Fruit fly (Drosophila melanogaster) whole organism, embryonic: ENCODE data around the gene CG1309.

ENCODE experiments used
- BtbVII ChIP-seq: fragments of 200-800 bp; sonication (Bioruptor generic); optimal IDR thresholded peaks from 3 replicates; lab custom pipeline; 2017; ENCODE audit warnings: missing biosample characterization, mild to moderate bottlenecking, missing genetic modification characterization
- CG1024 ChIP-seq: fragments of 200-800 bp; sonication (Bioruptor generic); IDR thresholded peaks from 2 replicates; pipeline ENCODE4 v1.3.6; 2022; ENCODE audit warnings: missing biosample characterization, missing genetic modification characterization
- CG10366 ChIP-seq: fragments of 200-800 bp; sonication (Bioruptor generic); IDR thresholded peaks from 2 replicates; pipeline ENCODE4 v1.3.6; 2022; ENCODE audit warnings: missing biosample characterization, missing genetic modification characterization
- CG10979 ChIP-seq: fragments of 200-800 bp; sonication (Bioruptor generic); optimal IDR thresholded peaks from 2 replicates; lab custom pipeline; 2018; ENCODE audit warnings: missing biosample characterization, mild to moderate bottlenecking, missing genetic modification characterization, moderate library complexity
- CG11723 ChIP-seq: fragments of 200-800 bp; sonication (Bioruptor generic); optimal IDR thresholded peaks from 2 replicates; lab custom pipeline; 2017; ENCODE audit warnings: missing biosample characterization, mild to moderate bottlenecking, missing genetic modification characterization
- CG12219 ChIP-seq: fragments of 200-800 bp; sonication (Bioruptor generic); optimal IDR thresholded peaks from 3 replicates; lab custom pipeline; 2018; ENCODE audit warnings: missing biosample characterization, mild to moderate bottlenecking, missing genetic modification characterization
- CG1233 ChIP-seq: fragments of 200-800 bp; sonication (Bioruptor generic); optimal IDR thresholded peaks from 4 replicates; lab custom pipeline; 2018; ENCODE audit warnings: missing biosample characterization, mild to moderate bottlenecking, missing genetic modification characterization
- CG16779 ChIP-seq: fragments of 200-800 bp; sonication (Bioruptor generic); IDR thresholded peaks from 2 replicates; pipeline ENCODE4 v1.3.6; 2022; ENCODE audit warnings: missing biosample characterization, missing genetic modification characterization
- CG16863 ChIP-seq: fragments of 200-800 bp; sonication (Bioruptor generic); optimal IDR thresholded peaks from 3 replicates; lab custom pipeline; 2016; ENCODE audit warnings: missing biosample characterization, missing genetic modification characterization
- CG17612 ChIP-seq: fragments of 200-800 bp; sonication (Bioruptor generic); IDR thresholded peaks from 2 replicates; pipeline ENCODE4 v1.3.6; 2022; ENCODE audit warnings: missing biosample characterization, missing genetic modification characterization
- CG2120 ChIP-seq: fragments of 200-800 bp; sonication (Bioruptor generic); optimal IDR thresholded peaks from 3 replicates; lab custom pipeline; 2016; ENCODE audit warnings: missing biosample characterization, missing genetic modification characterization
- CG32532 ChIP-seq: fragments of 200-800 bp; sonication (Bioruptor generic); IDR thresholded peaks from 2 replicates; pipeline ENCODE4 v1.3.6; 2022; ENCODE audit warnings: missing biosample characterization, missing genetic modification characterization
- CG5245 ChIP-seq: fragments of 200-800 bp; sonication (Bioruptor generic); optimal IDR thresholded peaks from 3 replicates; lab custom pipeline; 2016; ENCODE audit warnings: missing biosample characterization, missing genetic modification characterization
- CG7963 ChIP-seq: fragments of 200-800 bp; sonication (Bioruptor generic); IDR thresholded peaks from 3 replicates; pipeline ENCODE4 v1.3.6; 2022; ENCODE audit warnings: missing biosample characterization, missing genetic modification characterization; ENCODE audit not compliant: partially characterized antibody
- CG8359 ChIP-seq: fragments of 200-800 bp; sonication (Bioruptor generic); optimal IDR thresholded peaks from 2 replicates; lab custom pipeline; 2017; ENCODE audit warnings: missing biosample characterization, mild to moderate bottlenecking, missing genetic modification characterization, borderline replicate concordance
- CG9609 ChIP-seq: fragments of 200-800 bp; sonication (Bioruptor generic); optimal IDR thresholded peaks from 3 replicates; lab custom pipeline; 2016; ENCODE audit warnings: missing biosample characterization, missing genetic modification characterization
- CG9797 ChIP-seq: fragments of 200-800 bp; sonication (Bioruptor generic); optimal IDR thresholded peaks from 3 replicates; lab custom pipeline; 2018; ENCODE audit warnings: missing biosample characterization, mild to moderate bottlenecking, missing genetic modification characterization
- CG9932 ChIP-seq: fragments of 200-800 bp; sonication (Bioruptor generic); IDR thresholded peaks from 2 replicates; pipeline ENCODE4 v1.3.6; 2022; ENCODE audit warnings: missing biosample characterization, missing genetic modification characterization
- D19B ChIP-seq: fragments of 200-800 bp; sonication (Bioruptor generic); optimal IDR thresholded peaks from 2 replicates; lab custom pipeline; 2017; ENCODE audit warnings: missing biosample characterization, mild to moderate bottlenecking, missing genetic modification characterization
- Dip2 ChIP-seq: fragments of 200-800 bp; sonication (Bioruptor generic); IDR thresholded peaks from 2 replicates; pipeline ENCODE4 v1.3.6; 2022; ENCODE audit warnings: missing biosample characterization, missing genetic modification characterization
- Dref ChIP-seq: fragments of 200-800 bp; sonication (Bioruptor generic); IDR thresholded peaks from 2 replicates; pipeline ENCODE4 v1.3.6; 2022; ENCODE audit warnings: missing biosample characterization, missing genetic modification characterization
- H2.0 ChIP-seq: fragments of 200-800 bp; sonication (Bioruptor generic); IDR thresholded peaks from 2 replicates; pipeline ENCODE4 v1.3.6; 2022; ENCODE audit warnings: missing biosample characterization, missing genetic modification characterization
- HHEX ChIP-seq: fragments of 200-800 bp; sonication (Bioruptor generic); optimal IDR thresholded peaks from 3 replicates; lab custom pipeline; 2017; ENCODE audit warnings: missing biosample characterization, mild to moderate bottlenecking, missing genetic modification characterization, missing genetic modification reagents
- Hmr ChIP-seq: fragments of 200-800 bp; sonication (Bioruptor generic); optimal IDR thresholded peaks from 3 replicates; lab custom pipeline; 2017; ENCODE audit warnings: mild to moderate bottlenecking, missing biosample characterization, missing genetic modification reagents, missing genetic modification characterization
- Hr39 ChIP-seq: fragments of >200 bp; optimal IDR thresholded peaks from 2 replicates; lab custom pipeline; 2017
- Lpt ChIP-seq: fragments of >200 bp; optimal IDR thresholded peaks from 2 replicates; lab custom pipeline; 2018; ENCODE audit warnings: missing biosample characterization, missing genetic modification characterization
- Max ChIP-seq: fragments of 200-800 bp; sonication (Bioruptor generic); optimal IDR thresholded peaks from 2 replicates; lab custom pipeline; 2016; ENCODE audit warnings: missing biosample characterization, mild to moderate bottlenecking, missing genetic modification characterization
- Nf-YA ChIP-seq: fragments of 200-800 bp; sonication (Bioruptor generic); IDR thresholded peaks from 2 replicates; pipeline ENCODE4 v1.3.6; 2022; ENCODE audit warnings: missing biosample characterization, missing genetic modification characterization
- NfI ChIP-seq: fragments of 200-800 bp; sonication (Bioruptor generic); optimal IDR thresholded peaks from 3 replicates; lab custom pipeline; 2018; ENCODE audit warnings: missing biosample characterization, mild to moderate bottlenecking, missing genetic modification characterization, moderate library complexity
- Oaz ChIP-seq: fragments of 200-800 bp; sonication (Bioruptor generic); IDR thresholded peaks from 2 replicates; pipeline ENCODE4 v1.3.6; 2022; ENCODE audit warnings: missing biosample characterization, missing genetic modification characterization
- Rfx ChIP-seq: fragments of 200-800 bp; sonication (Bioruptor generic); IDR thresholded peaks from 2 replicates; pipeline ENCODE4 v1.3.6; 2022; ENCODE audit warnings: missing biosample characterization, missing genetic modification characterization
- Rx ChIP-seq: fragments of 200-800 bp; sonication (Bioruptor generic); IDR thresholded peaks from 2 replicates; pipeline ENCODE4 v1.3.6; 2022; ENCODE audit warnings: missing biosample characterization, missing genetic modification characterization
- Side ChIP-seq: fragments of 200-800 bp; sonication (Bioruptor generic); optimal IDR thresholded peaks from 2 replicates; lab custom pipeline; 2016; ENCODE audit warnings: missing biosample characterization, missing genetic modification characterization
- YL-1 ChIP-seq: fragments of 200-800 bp; sonication (Bioruptor generic); optimal IDR thresholded peaks from 3 replicates; lab custom pipeline; 2017; ENCODE audit warnings: missing biosample characterization, mild to moderate bottlenecking, missing genetic modification characterization
- ab ChIP-seq: fragments of 200-800 bp; sonication (Bioruptor generic); optimal IDR thresholded peaks from 2 replicates; lab custom pipeline; 2016; ENCODE audit warnings: missing biosample characterization, missing genetic modification characterization
- abd-A ChIP-seq: fragments of 200-800 bp; sonication (Bioruptor generic); optimal IDR thresholded peaks from 3 replicates; lab custom pipeline; 2019; ENCODE audit warnings: missing biosample characterization, mild to moderate bottlenecking, missing genetic modification characterization, moderate library complexity
- cato ChIP-seq: fragments of 200-800 bp; sonication (Bioruptor generic); optimal IDR thresholded peaks from 2 replicates; lab custom pipeline; 2016; ENCODE audit warnings: missing biosample characterization, missing genetic modification characterization, borderline replicate concordance
- chm ChIP-seq: fragments of 200-800 bp; sonication (Bioruptor generic); IDR thresholded peaks from 2 replicates; pipeline ENCODE4 v1.3.6; 2022; ENCODE audit warnings: missing biosample characterization, missing genetic modification characterization
- fd102C ChIP-seq: fragments of 200-800 bp; sonication (Bioruptor generic); optimal IDR thresholded peaks from 2 replicates; lab custom pipeline; 2018; ENCODE audit warnings: missing biosample characterization, mild to moderate bottlenecking, missing genetic modification characterization, moderate library complexity
- hb ChIP-seq: fragments of 200-800 bp; sonication (Bioruptor generic); IDR thresholded peaks from 3 replicates; pipeline ENCODE4 v1.3.6; 2022; ENCODE audit warnings: missing biosample characterization, missing genetic modification characterization; ENCODE audit not compliant: partially characterized antibody
- insv ChIP-seq, 2 experiments: fragments of 200-800 bp; sonication (Bioruptor generic); optimal IDR thresholded peaks; 3 replicates each; lab custom pipeline; 2016 to 2018; ENCODE audit warnings: missing biosample characterization in 2 of 2, missing genetic modification characterization in 2 of 2
- ranshi ChIP-seq: fragments of 200-800 bp; sonication (Bioruptor generic); IDR thresholded peaks from 2 replicates; pipeline ENCODE4 v1.3.6; 2022; ENCODE audit warnings: missing biosample characterization, missing genetic modification characterization
- run ChIP-seq: fragments of 200-800 bp; sonication (Bioruptor generic); optimal IDR thresholded peaks from 3 replicates; lab custom pipeline; 2018; ENCODE audit warnings: missing biosample characterization, mild to moderate bottlenecking, missing genetic modification characterization
- salm ChIP-seq: fragments of 200-800 bp; sonication (Bioruptor generic); optimal IDR thresholded peaks from 2 replicates; lab custom pipeline; 2018; ENCODE audit warnings: missing biosample characterization, mild to moderate bottlenecking, missing genetic modification characterization
- schlank ChIP-seq: fragments of 200-800 bp; sonication (Bioruptor generic); optimal IDR thresholded peaks from 2 replicates; lab custom pipeline; 2018; ENCODE audit warnings: missing biosample characterization, mild to moderate bottlenecking, missing genetic modification characterization
- seq ChIP-seq: fragments of 200-800 bp; sonication (Bioruptor generic); IDR thresholded peaks from 2 replicates; pipeline ENCODE4 v1.3.6; 2022; ENCODE audit warnings: missing biosample characterization, missing genetic modification characterization
- ssp ChIP-seq: fragments of 200-800 bp; sonication (Bioruptor generic); IDR thresholded peaks from 2 replicates; pipeline ENCODE4 v1.3.6; 2022; ENCODE audit warnings: missing biosample characterization, missing genetic modification characterization
- sug ChIP-seq: fragments of 200-800 bp; optimal IDR thresholded peaks from 2 replicates; lab custom pipeline; 2019; ENCODE audit warnings: missing biosample characterization, mild to moderate bottlenecking, missing genetic modification characterization, moderate library complexity
- tin ChIP-seq: fragments of 200-800 bp; sonication (Bioruptor generic); optimal IDR thresholded peaks from 3 replicates; lab custom pipeline; 2016; ENCODE audit warnings: missing biosample characterization, missing genetic modification characterization
- tup ChIP-seq: fragments of 200-800 bp; sonication (Bioruptor generic); optimal IDR thresholded peaks from 2 replicates; lab custom pipeline; 2016; ENCODE audit warnings: missing biosample characterization, mild to moderate bottlenecking, missing genetic modification characterization, moderate library complexity
- unc-4 ChIP-seq: fragments of 200-800 bp; sonication (Bioruptor generic); IDR thresholded peaks from 2 replicates; pipeline ENCODE4 v1.3.6; 2022; ENCODE audit warnings: missing biosample characterization, missing genetic modification characterization; ENCODE audit not compliant: partially characterized antibody
- vfl ChIP-seq: fragments of 200-800 bp; sonication (Bioruptor generic); optimal IDR thresholded peaks from 2 replicates; lab custom pipeline; 2016; ENCODE audit warnings: missing biosample characterization, missing genetic modification characterization

The CG1309 gene

dm6 chr3L:4242428-4242827 lies 16.8 kb upstream of the CG1309 start, which contains the start of gene pav (continued):
- TF ChIP-seq NfI (GFP tag; lab: Kevin White, UChicago), result no peak
- TF ChIP-seq seq (GFP tag; lab: Robert Waterston, UW), result no peak
- TF ChIP-seq ssp, result no peak
- TF ChIP-seq CG2120 (GFP tag; lab: Kevin White, UChicago), result peak; percentile 41
- TF ChIP-seq Nf-YA (GFP tag; lab: Robert Waterston, UW), result no peak
- TF ChIP-seq D19B, result peak; percentile 86
- TF ChIP-seq Rx, result peak; percentile 8; the same call in 1 of the 2 replicates
- TF ChIP-seq CG9932 (GFP tag; lab: Robert Waterston, UW), result peak; percentile 53
- TF ChIP-seq abd-A (tag; lab: Kevin White, UChicago), result no peak
- no peak for TF ChIP-seq Dref (GFP tag; lab: Robert Waterston, UW)
- TF ChIP-seq tup (GFP tag; lab: Kevin White, UChicago), result no peak
- TF ChIP-seq CG9797 (GFP tag; lab: Kevin White, UChicago), result peak; percentile 79
- TF ChIP-seq CG16863 (GFP tag; lab: Kevin White, UChicago), result no peak
- TF ChIP-seq H2.0 (GFP tag; lab: Robert Waterston, UW), result no peak
- TF ChIP-seq Oaz (GFP tag; lab: Robert Waterston, UW), result no peak
- TF ChIP-seq ranshi (GFP tag; lab: Robert Waterston, UW), result peak; percentile 11; the same call in 1 of the 2 replicates
- no peak for TF ChIP-seq CG8359
- peak; percentile 82 for TF ChIP-seq CG32532 (GFP tag; lab: Robert Waterston, UW)
- no peak for TF ChIP-seq Side (GFP tag; lab: Kevin White, UChicago)
- 0 out of 2 replicates have a peak, but pooled peaks have one; percentile 18 for TF ChIP-seq CG1024 (GFP tag; lab: Robert Waterston, UW)
- TF ChIP-seq Dip2 (GFP tag; lab: Robert Waterston, UW), result no peak
- no peak for TF ChIP-seq insv (GFP tag; optimal IDR thresholded peaks at IDR 0.05; lab: Kevin White, UChicago)
- TF ChIP-seq Lpt (GFP tag; lab: Kevin White, UChicago), result no peak
- TF ChIP-seq CG1233 (GFP tag; lab: Kevin White, UChicago), result no peak
- TF ChIP-seq run, result no peak
- TF ChIP-seq unc-4 (GFP tag; lab: Robert Waterston, UW), result no peak
- no peak for TF ChIP-seq Hr39 (lab: Kevin White, UChicago)
- TF ChIP-seq CG9609 (GFP tag; lab: Kevin White, UChicago), result no peak
- no peak for TF ChIP-seq schlank (tag; lab: Kevin White, UChicago)
- no peak for TF ChIP-seq vfl (GFP tag; lab: Kevin White, UChicago)
- TF ChIP-seq Rfx, result peak; percentile 69
- TF ChIP-seq tin, result peak; percentile 28
- TF ChIP-seq CG5245, result no peak
- no peak for TF ChIP-seq ab
- no peak for TF ChIP-seq CG16779 (GFP tag; lab: Robert Waterston, UW)
- TF ChIP-seq CG10979 (tag; lab: Kevin White, UChicago), result peak; percentile 41
- TF ChIP-seq Max (GFP tag; lab: Kevin White, UChicago), result peak; percentile 27
- TF ChIP-seq YL-1 (GFP tag; lab: Kevin White, UChicago), result peak; percentile 66
- no peak for TF ChIP-seq cato
- no peak for TF ChIP-seq salm (tag; lab: Kevin White, UChicago)
- TF ChIP-seq CG10366 (GFP tag; lab: Robert Waterston, UW), result peak; percentile 30
- TF ChIP-seq hb (GFP tag; lab: Robert Waterston, UW), result no peak
- TF ChIP-seq fd102C (GFP tag; lab: Kevin White, UChicago), result no peak
- no peak for TF ChIP-seq CG17612
- TF ChIP-seq Hmr (GFP tag; lab: Kevin White, UChicago), result no peak
- TF ChIP-seq CG7963, result no peak
- no peak for TF ChIP-seq chm (GFP tag; lab: Robert Waterston, UW)
- TF ChIP-seq sug, result no peak
- TF ChIP-seq CG11723 (GFP tag; lab: Kevin White, UChicago), result no peak
- TF ChIP-seq HHEX (GFP tag; lab: Kevin White, UChicago), result no peak
- no peak for TF ChIP-seq CG12219
- TF ChIP-seq BtbVII, result no peak
